Worm (Caenorhabditis elegans): ENCODE results near the gene F10G7.10.

The F10G7.10 gene

ce11 chrII:4726120-4726519, at the start of gene F10G7.10:
Gene F10G7.10 (minus strand): TSS chrII:4726264.
- TF ChIP-seq ceh-28 (tag; optimal IDR thresholded peaks at IDR 0.05): no peak
- TF ChIP-seq lsy-12 (tag; optimal IDR thresholded peaks at IDR 0.05): no peak
- TF ChIP-seq nhr-12 (tag; optimal IDR thresholded peaks at IDR 0.05): no peak
- TF ChIP-seq mml-1 (tag; optimal IDR thresholded peaks at IDR 0.05): no peak
- TF ChIP-seq pha-4 (tag; optimal IDR thresholded peaks at IDR 0.05): peak; percentile 52
- peak; percentile 49 for TF ChIP-seq elt-2 (tag; optimal IDR thresholded peaks at IDR 0.05)
- no peak for TF ChIP-seq fkh-10 (GFP tag; optimal IDR thresholded peaks at IDR 0.05)
- no peak for TF ChIP-seq ceh-9 (tag; optimal IDR thresholded peaks at IDR 0.05)
- TF ChIP-seq elt-3 (tag; optimal IDR thresholded peaks at IDR 0.05): no peak
- TF ChIP-seq hmg-11 (tag; optimal IDR thresholded peaks at IDR 0.05): peak; percentile 56

ce11 chrII:4775802-4776201, 49.7 kb upstream of the F10G7.10 start:
- TF ChIP-seq pha-4 (tag; optimal IDR thresholded peaks at IDR 0.05) (no peak), mml-1 (tag; optimal IDR thresholded peaks at IDR 0.05) (no peak), nhr-28 (tag; optimal IDR thresholded peaks at IDR 0.05) (no peak), nhr-77 (tag; optimal IDR thresholded peaks at IDR 0.05) (no peak), nhr-67 (tag; optimal IDR thresholded peaks at IDR 0.05) (no peak), ztf-11 (tag; optimal IDR thresholded peaks at IDR 0.05) (no peak), nhr-11 (tag; optimal IDR thresholded peaks at IDR 0.05) (no peak), fkh-10 (GFP tag; optimal IDR thresholded peaks at IDR 0.05) (no peak), mdl-1 (tag; optimal IDR thresholded peaks at IDR 0.05) (no peak)

ce11 chrII:4773891-4774432, 47.9 kb upstream of the F10G7.10 start, which contains the start of the genes F26G1.9 and F26G1.10:
Gene F26G1.9 (minus strand): TSS chrII:4773991.
Gene F26G1.10 (plus strand): TSS chrII:4774382.
- peak; percentile 23 for TF ChIP-seq elt-2 (tag; optimal IDR thresholded peaks at IDR 0.05)
- TF ChIP-seq nhr-28 (tag; optimal IDR thresholded peaks at IDR 0.05): no peak

ce11 chrII:4772441-4772840, 46.4 kb upstream of the F10G7.10 start:
- TF ChIP-seq nhr-25 (tag; optimal IDR thresholded peaks at IDR 0.05): peak; percentile 48
- TF ChIP-seq elt-1 (tag; optimal IDR thresholded peaks at IDR 0.05): peak; percentile 16
- no peak for TF ChIP-seq nfya-1 (tag; optimal IDR thresholded peaks at IDR 0.05; ENCODE audit: insufficient read depth)
- peak; percentile 9 for TF ChIP-seq nhr-23 (tag; optimal IDR thresholded peaks at IDR 0.05)
- TF ChIP-seq jun-1 (tag; optimal IDR thresholded peaks at IDR 0.05): no peak
- TF ChIP-seq elt-2 (tag; optimal IDR thresholded peaks at IDR 0.05): no peak
- no peak for TF ChIP-seq nhr-237 (tag; optimal IDR thresholded peaks at IDR 0.05)
- TF ChIP-seq ztf-11 (tag; optimal IDR thresholded peaks at IDR 0.05): no peak
- TF ChIP-seq ama-1 (optimal IDR thresholded peaks at IDR 0.05): no peak
- TF ChIP-seq nhr-28 (tag; optimal IDR thresholded peaks at IDR 0.05): no peak
- TF ChIP-seq ZK546.5 (tag; optimal IDR thresholded peaks at IDR 0.05): no peak
- TF ChIP-seq fkh-10 (GFP tag; optimal IDR thresholded peaks at IDR 0.05): no peak
- TF ChIP-seq unc-39 (tag; optimal IDR thresholded peaks at IDR 0.05): no peak
- TF ChIP-seq pqm-1 (tag; optimal IDR thresholded peaks at IDR 0.05): no peak
- peak; percentile 44 for TF ChIP-seq nhr-43 (tag; optimal IDR thresholded peaks at IDR 0.05; ENCODE audit: poor library complexity, severe bottlenecking)
- TF ChIP-seq elt-3 (tag; optimal IDR thresholded peaks at IDR 0.05): peak in 2 of 3 experiments; percentile 18 to 57
- no peak for TF ChIP-seq fos-1 (tag; optimal IDR thresholded peaks at IDR 0.05)
- TF ChIP-seq zag-1 (tag; optimal IDR thresholded peaks at IDR 0.05): no peak
- TF ChIP-seq sea-2 (GFP tag; optimal IDR thresholded peaks at IDR 0.05): no peak
- no peak for TF ChIP-seq nhr-11 (tag; optimal IDR thresholded peaks at IDR 0.05)

- no peak for TF ChIP-seq nhr-76 (tag; optimal IDR thresholded peaks at IDR 0.05)
- no peak for TF ChIP-seq snpc-4 (tag; optimal IDR thresholded peaks at IDR 0.05)
- TF ChIP-seq nhr-28 (tag; optimal IDR thresholded peaks at IDR 0.05): no peak
- TF ChIP-seq nhr-12 (tag; optimal IDR thresholded peaks at IDR 0.05): no peak
- no peak for TF ChIP-seq nhr-23 (tag; optimal IDR thresholded peaks at IDR 0.05)
- no peak for TF ChIP-seq lsy-12 (tag; optimal IDR thresholded peaks at IDR 0.05)
- no peak for TF ChIP-seq elt-3 (tag; optimal IDR thresholded peaks at IDR 0.05)
- no peak for TF ChIP-seq elt-1 (tag; optimal IDR thresholded peaks at IDR 0.05)
- no peak for TF ChIP-seq ceh-82 (tag; optimal IDR thresholded peaks at IDR 0.05)
- no peak for TF ChIP-seq ama-1 (optimal IDR thresholded peaks at IDR 0.05)
- TF ChIP-seq nhr-237 (tag; optimal IDR thresholded peaks at IDR 0.05): no peak
- TF ChIP-seq zag-1 (tag; optimal IDR thresholded peaks at IDR 0.05): no peak
- TF ChIP-seq ztf-11 (tag; optimal IDR thresholded peaks at IDR 0.05): no peak
- no peak for TF ChIP-seq eor-1 (tag; optimal IDR thresholded peaks at IDR 0.05)
- no peak for TF ChIP-seq ceh-28 (tag; optimal IDR thresholded peaks at IDR 0.05)
- no peak for TF ChIP-seq unc-39 (tag; optimal IDR thresholded peaks at IDR 0.05)
- TF ChIP-seq egl-27 (tag; optimal IDR thresholded peaks at IDR 0.05): no peak
- no peak for TF ChIP-seq jun-1 (tag; optimal IDR thresholded peaks at IDR 0.05)
- TF ChIP-seq aly-2 (tag; optimal IDR thresholded peaks at IDR 0.05): no peak
- no peak for TF ChIP-seq unc-62 (GFP tag; optimal IDR thresholded peaks at IDR 0.05)
Measured at ce11 chrII:4771282-4771681, 45.2 kb upstream of the F10G7.10 start, which contains the start of gene F26G1.5. Gene F26G1.5 (minus strand): TSS chrII:4771382.
